Worm (Caenorhabditis elegans): Measurements from ENCODE around the gene fat-4.

fat-4 gene

ce11 chrIV:9810633-9811032 is 11.4 kb downstream of the fat-4 start, which contains the start of gene dct-15:
Gene dct-15 (minus strand): TSS chrIV:9810733.
- TF ChIP-seq ztf-26 (tag; optimal IDR thresholded peaks at IDR 0.05): no peak
- no peak for TF ChIP-seq Y53F4B.3 (GFP tag; IDR thresholded peaks at IDR 0.05)
- TF ChIP-seq lin-54 (GFP tag; optimal IDR thresholded peaks at IDR 0.05): no peak
- TF ChIP-seq ceh-100 (GFP tag; IDR thresholded peaks at IDR 0.05): no peak
- TF ChIP-seq zim-3 (tag; optimal IDR thresholded peaks at IDR 0.05): no peak
- no peak for TF ChIP-seq F39B2.1 (GFP tag; IDR thresholded peaks at IDR 0.05)
- TF ChIP-seq nhr-90 (tag; optimal IDR thresholded peaks at IDR 0.05): no peak
- no peak for TF ChIP-seq gei-17 (GFP tag; optimal IDR thresholded peaks at IDR 0.05)
- TF ChIP-seq him-1 (tag; optimal IDR thresholded peaks at IDR 0.05): no peak
- no peak for TF ChIP-seq mes-4 (tag; optimal IDR thresholded peaks at IDR 0.05)
- no peak for TF ChIP-seq somi-1 (GFP tag; optimal IDR thresholded peaks at IDR 0.05)
- TF ChIP-seq F49E8.2 (tag; optimal IDR thresholded peaks at IDR 0.05; ENCODE audit: insufficient read depth): no peak
- no peak for TF ChIP-seq hlh-12 (tag; optimal IDR thresholded peaks at IDR 0.05)

DNA sequence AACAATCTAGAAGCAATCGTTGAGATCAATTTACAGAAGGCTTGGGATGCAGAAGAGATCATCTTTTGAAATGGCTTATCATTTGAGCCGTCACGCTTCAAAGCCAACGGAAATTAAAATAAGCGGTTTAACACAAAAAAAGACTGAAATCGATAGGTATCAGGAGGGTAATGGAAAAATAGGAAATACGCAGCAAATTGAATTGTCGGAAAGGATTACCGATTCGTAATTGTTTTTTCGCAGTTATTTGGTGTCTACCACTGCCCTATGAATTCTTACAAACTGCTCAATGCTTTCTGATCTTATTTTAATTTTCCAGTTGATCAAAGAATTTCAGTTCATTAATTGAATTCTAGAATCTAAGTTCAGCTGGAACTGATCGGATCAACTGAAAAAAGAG is 12.3 kb downstream of the fat-4 start:
- TF ChIP-seq rpc-1 (optimal IDR thresholded peaks at IDR 0.05) (no peak), rpc-1 (tag; optimal IDR thresholded peaks at IDR 0.05) (no peak), ztf-26 (tag; optimal IDR thresholded peaks at IDR 0.05) (no peak), nfya-1 (tag; optimal IDR thresholded peaks at IDR 0.05; ENCODE audit: borderline replicate concordance, insufficient read depth) (no peak), attf-6 (GFP tag; IDR thresholded peaks at IDR 0.05) (no peak), ama-1 (optimal IDR thresholded peaks at IDR 0.05) (no peak), ama-1 (GFP tag; optimal IDR thresholded peaks at IDR 0.05) (no peak), ekl-4 (GFP tag; IDR thresholded peaks at IDR 0.05) (no peak), hlh-12 (tag; optimal IDR thresholded peaks at IDR 0.05) (no peak), xnd-1 (tag; optimal IDR thresholded peaks at IDR 0.05) (no peak), snpc-1.3 (tag; optimal IDR thresholded peaks at IDR 0.05; ENCODE audit: insufficient read depth) (no peak), hmg-20 (GFP tag; IDR thresholded peaks at IDR 0.05) (no peak)

ce11 chrIV:9815432-9815831 is 16.2 kb downstream of the fat-4 start, which contains the start of gene egl-20:
Gene egl-20 (minus strand): TSS chrIV:9815532.
- no peak for TF ChIP-seq attf-3 (GFP tag; conservative IDR thresholded peaks at IDR 0.05)
- TF ChIP-seq ets-4 (GFP tag; optimal IDR thresholded peaks at IDR 0.05): no peak
- TF ChIP-seq hmg-20 (GFP tag; IDR thresholded peaks at IDR 0.05): no peak
- TF ChIP-seq hlh-12 (tag; optimal IDR thresholded peaks at IDR 0.05): no peak
- TF ChIP-seq F22D6.2 (tag; optimal IDR thresholded peaks at IDR 0.05): no peak
- TF ChIP-seq egl-44 (GFP tag; IDR thresholded peaks at IDR 0.05): no peak
- no peak for TF ChIP-seq nhr-179 (tag; optimal IDR thresholded peaks at IDR 0.05)
- no peak for TF ChIP-seq pbrm-1 (GFP tag; IDR thresholded peaks at IDR 0.05)
- TF ChIP-seq Y95B8A.8 (GFP tag; IDR thresholded peaks at IDR 0.05): no peak
- TF ChIP-seq lin-35 (GFP tag; optimal IDR thresholded peaks at IDR 0.05): no peak
- no peak for TF ChIP-seq tlf-1 (GFP tag; optimal IDR thresholded peaks at IDR 0.05)
- no peak for TF ChIP-seq snpc-4 (GFP tag; optimal IDR thresholded peaks at IDR 0.05)
- no peak for TF ChIP-seq snpc-4 (tag; optimal IDR thresholded peaks at IDR 0.05)
- TF ChIP-seq ceh-91 (GFP tag; IDR thresholded peaks at IDR 0.05): no peak
- no peak for TF ChIP-seq zim-3 (tag; optimal IDR thresholded peaks at IDR 0.05)
- no peak for TF ChIP-seq B0336.3 (GFP tag; IDR thresholded peaks at IDR 0.05)
- no peak for TF ChIP-seq nfya-1 (tag; optimal IDR thresholded peaks at IDR 0.05; ENCODE audit: borderline replicate concordance, insufficient read depth)

ce11 chrIV:9821621-9822020 is 22.4 kb downstream of the fat-4 start, which contains the start of gene col-123:
Gene col-123 (plus strand): TSS chrIV:9821921.
- TF ChIP-seq dpff-1 (tag; optimal IDR thresholded peaks at IDR 0.05) (no peak), F23B12.7 (tag; optimal IDR thresholded peaks at IDR 0.05; ENCODE audit: insufficient read depth) (no peak), hmg-1.2 (GFP tag; IDR thresholded peaks at IDR 0.05) (no peak), nfyb-1 (GFP tag; IDR thresholded peaks at IDR 0.05) (no peak), bed-1 (GFP tag; IDR thresholded peaks at IDR 0.05) (no peak), F37B4.10 (GFP tag; IDR thresholded peaks at IDR 0.05) (no peak), ztf-25 (GFP tag; IDR thresholded peaks at IDR 0.05) (no peak), zim-3 (tag; optimal IDR thresholded peaks at IDR 0.05) (no peak), nhr-27 (tag; optimal IDR thresholded peaks at IDR 0.05) (no peak), ceh-100 (GFP tag; IDR thresholded peaks at IDR 0.05) (no peak), Y67H2A.10 (GFP tag; conservative IDR thresholded peaks at IDR 0.05) (no peak), die-1 (tag; optimal IDR thresholded peaks at IDR 0.05) (no peak), ztf-22 (GFP tag; optimal IDR thresholded peaks at IDR 0.05) (no peak), Y53F4B.3 (GFP tag; IDR thresholded peaks at IDR 0.05) (no peak)

All from whole organism, young adult.